Fruit fly (Drosophila melanogaster) whole organism, prepupa: ENCODE measurements around the gene Fum4.

Experiments used
- Blimp-1 ChIP-seq: fragments of 200-800 bp; sonication (Bioruptor generic); optimal IDR thresholded peaks from 3 replicates; lab custom pipeline; 2017; ENCODE audit warnings: missing biosample characterization, missing genetic modification characterization, mild to moderate bottlenecking, moderate library complexity, missing genetic modification reagents
- CG10631 ChIP-seq: fragments of 200-800 bp; sonication (Bioruptor generic); optimal IDR thresholded peaks from 2 replicates; lab custom pipeline; 2016; ENCODE audit warnings: missing biosample characterization, missing genetic modification characterization
- CG11762 ChIP-seq: fragments of 200-800 bp; sonication (Bioruptor generic); optimal IDR thresholded peaks from 3 replicates; lab custom pipeline; 2016; ENCODE audit warnings: missing biosample characterization, missing genetic modification characterization; ENCODE audit not compliant: insufficient read depth
- CG11902 ChIP-seq: fragments of 200-800 bp; sonication (Bioruptor generic); optimal IDR thresholded peaks from 3 replicates; lab custom pipeline; 2016; ENCODE audit warnings: missing biosample characterization, missing genetic modification characterization
- CG1621 ChIP-seq: fragments of 200-800 bp; sonication (Bioruptor generic); optimal IDR thresholded peaks from 3 replicates; lab custom pipeline; 2018; ENCODE audit warnings: missing biosample characterization, mild to moderate bottlenecking, missing genetic modification characterization
- CG16779 ChIP-seq: fragments of 200-800 bp; sonication (Bioruptor generic); optimal IDR thresholded peaks from 3 replicates; lab custom pipeline; 2017; ENCODE audit warnings: missing biosample characterization, mild to moderate bottlenecking, missing genetic modification characterization
- CG3032 ChIP-seq: fragments of 200-800 bp; optimal IDR thresholded peaks from 2 replicates; lab custom pipeline; 2019; ENCODE audit warnings: missing biosample characterization, mild to moderate bottlenecking, missing genetic modification characterization, moderate library complexity
- CG31627 ChIP-seq: fragments of 200-800 bp; sonication (Bioruptor generic); optimal IDR thresholded peaks from 3 replicates; lab custom pipeline; 2016; ENCODE audit warnings: missing biosample characterization, missing genetic modification characterization
- CG32006 ChIP-seq: fragments of 200-800 bp; sonication (Bioruptor generic); optimal IDR thresholded peaks from 3 replicates; lab custom pipeline; 2017; ENCODE audit warnings: missing biosample characterization, mild to moderate bottlenecking, missing genetic modification characterization
- CG34406 ChIP-seq: fragments of 200-800 bp; sonication (Bioruptor generic); optimal IDR thresholded peaks from 3 replicates; lab custom pipeline; 2016; ENCODE audit warnings: missing biosample characterization, missing genetic modification characterization
- CG3919 ChIP-seq: fragments of 200-800 bp; sonication (Bioruptor generic); optimal IDR thresholded peaks from 3 replicates; lab custom pipeline; 2016; ENCODE audit warnings: missing biosample characterization, missing genetic modification characterization
- CG4318 ChIP-seq: fragments of 200-800 bp; sonication (Bioruptor generic); optimal IDR thresholded peaks from 3 replicates; lab custom pipeline; 2017; ENCODE audit warnings: missing biosample characterization, mild to moderate bottlenecking, missing genetic modification characterization
- CG6163 ChIP-seq: fragments of 200-800 bp; sonication (Bioruptor generic); IDR thresholded peaks from 3 replicates; pipeline ENCODE4 v1.3.6; 2022; ENCODE audit warnings: missing biosample characterization, missing genetic modification characterization
- CG6276 ChIP-seq: fragments of 200-800 bp; sonication (Bioruptor generic); optimal IDR thresholded peaks from 2 replicates; lab custom pipeline; 2017; ENCODE audit warnings: missing biosample characterization, mild to moderate bottlenecking, missing genetic modification characterization
- CG6792 ChIP-seq: fragments of 200-800 bp; sonication (Bioruptor generic); optimal IDR thresholded peaks from 3 replicates; lab custom pipeline; 2016; ENCODE audit warnings: missing biosample characterization, missing genetic modification characterization
- CG6854 ChIP-seq: fragments of 200-800 bp; sonication (Bioruptor generic); optimal IDR thresholded peaks from 2 replicates; lab custom pipeline; 2017; ENCODE audit warnings: missing biosample characterization, mild to moderate bottlenecking, missing genetic modification characterization
- CG7368 ChIP-seq: fragments of 200-800 bp; sonication (Bioruptor generic); optimal IDR thresholded peaks from 3 replicates; lab custom pipeline; 2016; ENCODE audit warnings: missing biosample characterization, missing genetic modification characterization
- CG8119 ChIP-seq: fragments of 200-800 bp; sonication (Bioruptor generic); IDR thresholded peaks from 3 replicates; pipeline ENCODE4 v1.3.6; 2022; ENCODE audit warnings: missing biosample characterization, missing genetic modification characterization
- Eip75B ChIP-seq: fragments of 200-800 bp; sonication (Bioruptor generic); optimal IDR thresholded peaks from 3 replicates; lab custom pipeline; 2016; ENCODE audit warnings: missing biosample characterization, missing genetic modification characterization
- Eip78C ChIP-seq: fragments of 200-800 bp; sonication (Bioruptor generic); peaks from one replicate; lab custom pipeline; 2016; ENCODE audit warnings: missing biosample characterization, missing genetic modification characterization
- Ets96B ChIP-seq: fragments of 200-800 bp; optimal IDR thresholded peaks from 2 replicates; lab custom pipeline; 2019; ENCODE audit warnings: missing biosample characterization, mild to moderate bottlenecking, missing genetic modification characterization, moderate library complexity
- Gug ChIP-seq: fragments of 200-800 bp; sonication (Bioruptor generic); IDR thresholded peaks from 2 replicates; pipeline ENCODE4 v1.3.6; 2022; ENCODE audit warnings: missing biosample characterization, missing genetic modification characterization
- Hr39 ChIP-seq: fragments of 200-800 bp; sonication (Bioruptor generic); optimal IDR thresholded peaks from 2 replicates; lab custom pipeline; 2016; ENCODE audit warnings: missing biosample characterization, missing genetic modification characterization
- Lpt ChIP-seq: fragments of 200-800 bp; sonication (Bioruptor generic); optimal IDR thresholded peaks from 3 replicates; lab custom pipeline; 2016; ENCODE audit warnings: missing biosample characterization, missing genetic modification characterization
- Met ChIP-seq: fragments of 200-800 bp; sonication (Bioruptor generic); optimal IDR thresholded peaks from 3 replicates; lab custom pipeline; 2016; ENCODE audit warnings: missing biosample characterization, missing genetic modification characterization
- Sox14 ChIP-seq: fragments of 200-800 bp; sonication (Bioruptor generic); optimal IDR thresholded peaks from 3 replicates; lab custom pipeline; 2016; ENCODE audit warnings: missing biosample characterization, missing genetic modification characterization
- Sox15 ChIP-seq: fragments of 200-800 bp; sonication (Bioruptor generic); optimal IDR thresholded peaks from 3 replicates; lab custom pipeline; 2016; ENCODE audit warnings: missing biosample characterization, missing genetic modification characterization
- achi ChIP-seq: fragments of 200-800 bp; sonication (Bioruptor generic); optimal IDR thresholded peaks from 3 replicates; lab custom pipeline; 2016; ENCODE audit warnings: missing biosample characterization, missing genetic modification characterization
- acj6 ChIP-seq: fragments of 200-800 bp; sonication (Bioruptor generic); optimal IDR thresholded peaks from 3 replicates; lab custom pipeline; 2016; ENCODE audit warnings: missing biosample characterization, missing genetic modification characterization
- cyc ChIP-seq: fragments of 200-800 bp; sonication (Bioruptor generic); optimal IDR thresholded peaks from 3 replicates; lab custom pipeline; 2016; ENCODE audit warnings: missing biosample characterization, missing genetic modification characterization
- dac ChIP-seq: fragments of 200-800 bp; sonication (Bioruptor generic); optimal IDR thresholded peaks from 2 replicates; lab custom pipeline; 2017; ENCODE audit warnings: missing biosample characterization, mild to moderate bottlenecking, missing genetic modification characterization
- dsx ChIP-seq: fragments of 200-800 bp; optimal IDR thresholded peaks from 3 replicates; lab custom pipeline; 2019; ENCODE audit warnings: missing biosample characterization, mild to moderate bottlenecking, missing genetic modification characterization, moderate library complexity; ENCODE audit not compliant: poor library complexity, severe bottlenecking
- esn ChIP-seq: fragments of 200-800 bp; sonication (Bioruptor generic); optimal IDR thresholded peaks from 2 replicates; lab custom pipeline; 2016; ENCODE audit warnings: missing biosample characterization, mild to moderate bottlenecking, missing genetic modification characterization, moderate library complexity
- fd59A ChIP-seq: fragments of 200-800 bp; sonication (Bioruptor generic); optimal IDR thresholded peaks from 2 replicates; lab custom pipeline; 2017; ENCODE audit warnings: missing biosample characterization, mild to moderate bottlenecking, missing genetic modification characterization, missing genetic modification reagents
- fd85E ChIP-seq: fragments of 200-800 bp; sonication (Bioruptor generic); optimal IDR thresholded peaks from 3 replicates; lab custom pipeline; 2016; ENCODE audit warnings: missing biosample characterization, missing genetic modification characterization
- fkh ChIP-seq: fragments of 200-800 bp; sonication (Bioruptor generic); optimal IDR thresholded peaks from 3 replicates; lab custom pipeline; 2017; ENCODE audit warnings: missing biosample characterization, mild to moderate bottlenecking, missing genetic modification characterization, moderate library complexity
- lz ChIP-seq: fragments of 200-800 bp; sonication (Bioruptor generic); optimal IDR thresholded peaks from 3 replicates; lab custom pipeline; 2016; ENCODE audit warnings: missing biosample characterization, missing genetic modification characterization
- net ChIP-seq: fragments of 200-800 bp; sonication (Bioruptor generic); optimal IDR thresholded peaks from 3 replicates; lab custom pipeline; 2016; ENCODE audit warnings: missing biosample characterization, missing genetic modification characterization
- pdm3 ChIP-seq: fragments of 200-800 bp; sonication (Bioruptor generic); optimal IDR thresholded peaks from 3 replicates; lab custom pipeline; 2016; ENCODE audit warnings: missing biosample characterization, missing genetic modification characterization
- salr ChIP-seq, 2 experiments: fragments of 200-800 bp; sonication (Bioruptor generic); optimal IDR thresholded peaks; 3 replicates each; lab custom pipeline; 2016 to 2018; ENCODE audit warnings: missing biosample characterization in 2 of 2, missing genetic modification characterization in 2 of 2, mild to moderate bottlenecking in 1 of 2
- ss ChIP-seq, 2 experiments: fragments of 200-800 bp; sonication (Bioruptor generic); optimal IDR thresholded peaks; 2 replicates in 1 of 2; 3 replicates in 1 of 2; lab custom pipeline; 2017 to 2018; ENCODE audit warnings: mild to moderate bottlenecking in 2 of 2, missing biosample characterization in 2 of 2, missing genetic modification characterization in 2 of 2, moderate library complexity in 1 of 2
- topi ChIP-seq: fragments of 200-800 bp; sonication (Bioruptor generic); optimal IDR thresholded peaks from 3 replicates; lab custom pipeline; 2016; ENCODE audit warnings: missing biosample characterization, missing genetic modification characterization
- vri ChIP-seq: fragments of 200-800 bp; sonication (Bioruptor generic); optimal IDR thresholded peaks from 3 replicates; lab custom pipeline; 2016; ENCODE audit warnings: missing biosample characterization, mild to moderate bottlenecking, missing genetic modification characterization

The Fum4 gene

dm6 chr2L:10231092-10231494 is 39.8 kb upstream of the Fum4 start (continued):
- no peak for TF ChIP-seq CG7368 (GFP tag; lab: Kevin White, UChicago)
- TF ChIP-seq CG6276: no peak
- no peak for TF ChIP-seq CG11762
- peak; percentile 32 for TF ChIP-seq CG6792 (GFP tag; lab: Kevin White, UChicago)
- TF ChIP-seq CG6163: no peak
- no peak for TF ChIP-seq CG4318
- TF ChIP-seq acj6: peak; percentile 43
- peak; percentile 31 for TF ChIP-seq Lpt (GFP tag; lab: Kevin White, UChicago)
- no peak for TF ChIP-seq fd59A (GFP tag; lab: Kevin White, UChicago)
- TF ChIP-seq net (GFP tag; lab: Kevin White, UChicago): no peak
- TF ChIP-seq CG1621 (tag; lab: Kevin White, UChicago): no peak
- TF ChIP-seq CG6854: no peak
- no peak for TF ChIP-seq fd85E (GFP tag; lab: Kevin White, UChicago)
- no peak for TF ChIP-seq pdm3 (GFP tag; lab: Kevin White, UChicago)
- TF ChIP-seq CG3032: peak; percentile 38
- peak; percentile 11 for TF ChIP-seq Ets96B (tag; lab: Kevin White, UChicago)
- no peak for TF ChIP-seq CG32006 (GFP tag; lab: Kevin White, UChicago)
- TF ChIP-seq Gug (GFP tag; lab: Robert Waterston, UW): no peak
- TF ChIP-seq salr (GFP tag; optimal IDR thresholded peaks at IDR 0.05; lab: Kevin White, UChicago): no peak
- no peak for TF ChIP-seq CG3919 (GFP tag; lab: Kevin White, UChicago)
- no peak for TF ChIP-seq CG16779 (tag; lab: Kevin White, UChicago)
- TF ChIP-seq lz: no peak
- peak; percentile 55 for TF ChIP-seq esn (GFP tag; lab: Kevin White, UChicago)
- peak; percentile 54 for TF ChIP-seq Met (GFP tag; lab: Kevin White, UChicago)
- TF ChIP-seq CG10631 (GFP tag; lab: Kevin White, UChicago): peak; percentile 52
- no peak for TF ChIP-seq Blimp-1 (GFP tag; lab: Kevin White, UChicago)

dm6 chr2L:10230455-10230854 is 39.2 kb upstream of the Fum4 start:
- TF ChIP-seq ss (GFP tag; optimal IDR thresholded peaks at IDR 0.05; lab: Kevin White, UChicago) (no peak), CG8119 (GFP tag; lab: Robert Waterston, UW) (no peak), esn (GFP tag; lab: Kevin White, UChicago) (no peak), CG31627 (no peak), Ets96B (tag; lab: Kevin White, UChicago) (no peak), CG11762 (no peak), CG4318 (no peak), CG34406 (GFP tag; lab: Kevin White, UChicago) (no peak), CG3919 (GFP tag; lab: Kevin White, UChicago) (no peak), Sox15 (no peak), CG6276 (no peak), Eip78C (peak; percentile 40), dac (GFP tag; lab: Kevin White, UChicago) (no peak), achi (peak; percentile 9)
- TF ChIP-seq, all 60 proteins: peak for 2

dm6 chr2L:10226724-10227407 is 35.6 kb upstream of the Fum4 start, which contains the start of gene CG5708:
Gene CG5708 (minus strand): TSS chr2L:10226808.
- TF ChIP-seq Blimp-1 (GFP tag; lab: Kevin White, UChicago): no peak
- TF ChIP-seq Eip78C: peak; percentile 63
- no peak for TF ChIP-seq Hr39 (GFP tag; lab: Kevin White, UChicago)
- TF ChIP-seq topi (GFP tag; lab: Kevin White, UChicago): peak; percentile 2
- no peak for TF ChIP-seq CG34406 (GFP tag; lab: Kevin White, UChicago)
- peak; percentile 36 for TF ChIP-seq fkh (GFP tag; lab: Kevin White, UChicago)
- TF ChIP-seq ss (GFP tag; optimal IDR thresholded peaks at IDR 0.05; lab: Kevin White, UChicago): peak in 1 of 2 experiments; percentile 20
- peak; percentile 31 for TF ChIP-seq CG3032
- peak; percentile 18 for TF ChIP-seq cyc (GFP tag; lab: Kevin White, UChicago)
- TF ChIP-seq CG6854: no peak
- TF ChIP-seq CG11902 (GFP tag; lab: Kevin White, UChicago): no peak
- no peak for TF ChIP-seq CG1621 (tag; lab: Kevin White, UChicago)
- TF ChIP-seq Met (GFP tag; lab: Kevin White, UChicago): peak; percentile 37
- TF ChIP-seq lz: peak; percentile 13
- peak; percentile 32 for TF ChIP-seq esn (GFP tag; lab: Kevin White, UChicago)
- no peak for TF ChIP-seq Eip75B (GFP tag; lab: Kevin White, UChicago)
- peak; percentile 9 for TF ChIP-seq Sox14 (GFP tag; lab: Kevin White, UChicago)
- TF ChIP-seq vri (GFP tag; lab: Kevin White, UChicago): no peak
- peak; percentile 35 for TF ChIP-seq achi
- TF ChIP-seq salr (GFP tag; optimal IDR thresholded peaks at IDR 0.05; lab: Kevin White, UChicago): no peak
- TF ChIP-seq dsx (GFP tag; lab: Kevin White, UChicago): peak; percentile 35
